Fruit fly (Drosophila melanogaster) whole organism, embryonic: ENCODE measurements around the gene TH1.

Source experiments
- Asciz ChIP-seq: fragments of 200-800 bp; sonication (Bioruptor generic); optimal IDR thresholded peaks from 2 replicates; lab custom pipeline; 2017; ENCODE audit warnings: missing biosample characterization, mild to moderate bottlenecking, missing genetic modification characterization, missing genetic modification reagents
- BtbVII ChIP-seq: fragments of 200-800 bp; sonication (Bioruptor generic); optimal IDR thresholded peaks from 3 replicates; lab custom pipeline; 2017; ENCODE audit warnings: missing biosample characterization, mild to moderate bottlenecking, missing genetic modification characterization
- CG11456 ChIP-seq: fragments of 200-800 bp; sonication (Bioruptor generic); IDR thresholded peaks from 3 replicates; pipeline ENCODE4 v1.3.6; 2022; ENCODE audit warnings: missing biosample characterization, missing genetic modification characterization
- CG13287 ChIP-seq: fragments of 200-800 bp; sonication (Bioruptor generic); IDR thresholded peaks from 2 replicates; pipeline ENCODE4 v1.3.6; 2022; ENCODE audit warnings: missing biosample characterization, missing genetic modification characterization; ENCODE audit not compliant: partially characterized antibody
- CG14441 ChIP-seq: fragments of 200-800 bp; sonication (Bioruptor generic); IDR thresholded peaks from 2 replicates; pipeline ENCODE4 v1.3.6; 2022; ENCODE audit warnings: missing biosample characterization, missing genetic modification characterization
- CG15011 ChIP-seq: fragments of 200-800 bp; sonication (Bioruptor generic); optimal IDR thresholded peaks from 3 replicates; lab custom pipeline; 2018; ENCODE audit warnings: missing biosample characterization, mild to moderate bottlenecking, missing genetic modification characterization
- CG17328 ChIP-seq: fragments of 200-800 bp; sonication (Bioruptor generic); IDR thresholded peaks from 2 replicates; pipeline ENCODE4 v1.3.6; 2022; ENCODE audit warnings: missing biosample characterization, missing genetic modification characterization
- CG18262 ChIP-seq: fragments of 200-800 bp; optimal IDR thresholded peaks from 3 replicates; lab custom pipeline; 2019; ENCODE audit warnings: missing biosample characterization, mild to moderate bottlenecking, missing genetic modification characterization, moderate library complexity
- CG2116 ChIP-seq: fragments of 200-800 bp; sonication (Bioruptor generic); optimal IDR thresholded peaks from 3 replicates; lab custom pipeline; 2018; ENCODE audit warnings: missing biosample characterization, mild to moderate bottlenecking, missing genetic modification characterization
- CG2120 ChIP-seq: fragments of 200-800 bp; sonication (Bioruptor generic); optimal IDR thresholded peaks from 3 replicates; lab custom pipeline; 2016; ENCODE audit warnings: missing biosample characterization, missing genetic modification characterization
- CG2199 ChIP-seq: fragments of 200-800 bp; sonication (Bioruptor generic); IDR thresholded peaks from 3 replicates; pipeline ENCODE4 v1.3.6; 2022; ENCODE audit warnings: missing biosample characterization, missing genetic modification characterization
- CG30020 ChIP-seq: fragments of 200-800 bp; optimal IDR thresholded peaks from 2 replicates; lab custom pipeline; 2019; ENCODE audit warnings: missing biosample characterization, mild to moderate bottlenecking, missing genetic modification characterization, moderate library complexity
- CG3065 ChIP-seq: fragments of 200-800 bp; sonication (Bioruptor generic); optimal IDR thresholded peaks from 2 replicates; lab custom pipeline; 2016; ENCODE audit warnings: missing biosample characterization, missing genetic modification characterization
- CG3163 ChIP-seq: fragments of 200-800 bp; sonication (Bioruptor generic); optimal IDR thresholded peaks from 3 replicates; lab custom pipeline; 2016; ENCODE audit warnings: missing biosample characterization, missing genetic modification characterization
- CG33213 ChIP-seq: fragments of 200-800 bp; sonication (Bioruptor generic); optimal IDR thresholded peaks from 3 replicates; lab custom pipeline; 2016; ENCODE audit warnings: missing biosample characterization, missing genetic modification characterization
- CG4328 ChIP-seq: fragments of 200-800 bp; sonication (Bioruptor generic); optimal IDR thresholded peaks from 3 replicates; lab custom pipeline; 2017; ENCODE audit warnings: missing biosample characterization, missing genetic modification reagents, missing genetic modification characterization
- CG6765 ChIP-seq: fragments of 200-800 bp; sonication (Bioruptor generic); optimal IDR thresholded peaks from 3 replicates; lab custom pipeline; 2017; ENCODE audit warnings: missing biosample characterization, mild to moderate bottlenecking, missing genetic modification characterization
- CG7556 ChIP-seq: fragments of 200-800 bp; sonication (Bioruptor generic); optimal IDR thresholded peaks from 2 replicates; lab custom pipeline; 2017; ENCODE audit warnings: missing biosample characterization, mild to moderate bottlenecking, missing genetic modification characterization
- CG9727 ChIP-seq: fragments of 200-800 bp; sonication (Bioruptor generic); optimal IDR thresholded peaks from 3 replicates; lab custom pipeline; 2017; ENCODE audit warnings: missing biosample characterization, mild to moderate bottlenecking, missing genetic modification characterization
- D ChIP-seq, 2 experiments: fragments of 200-800 bp in 1 of 2; fragments of >200 bp in 1 of 2; sonication (Bioruptor generic) in 1 of 2; optimal IDR thresholded peaks; 2 replicates in 1 of 2; 3 replicates in 1 of 2; lab custom pipeline; 2017; ENCODE audit warnings: mild to moderate bottlenecking in 1 of 2, missing biosample characterization in 1 of 2, missing genetic modification characterization in 1 of 2, missing genetic modification reagents in 1 of 2
- Dip2 ChIP-seq: fragments of 200-800 bp; sonication (Bioruptor generic); IDR thresholded peaks from 2 replicates; pipeline ENCODE4 v1.3.6; 2022; ENCODE audit warnings: missing biosample characterization, missing genetic modification characterization
- E2f1 ChIP-seq: fragments of 200-800 bp; sonication (Bioruptor generic); IDR thresholded peaks from 2 replicates; pipeline ENCODE4 v1.3.6; 2022; ENCODE audit warnings: missing biosample characterization, missing genetic modification characterization
- HmgD ChIP-seq: fragments of 200-800 bp; sonication (Bioruptor generic); optimal IDR thresholded peaks from 3 replicates; lab custom pipeline; 2016; ENCODE audit warnings: missing biosample characterization, missing genetic modification characterization
- Hmx ChIP-seq: fragments of 200-800 bp; sonication (Bioruptor generic); optimal IDR thresholded peaks from 2 replicates; lab custom pipeline; 2016; ENCODE audit warnings: missing biosample characterization, missing genetic modification characterization
- Mad ChIP-seq: fragments of 200-800 bp; sonication (Bioruptor generic); optimal IDR thresholded peaks from 2 replicates; lab custom pipeline; 2016; ENCODE audit warnings: missing biosample characterization, missing genetic modification characterization
- Med ChIP-seq: fragments of 200-800 bp; sonication (Bioruptor generic); peaks from one replicate; lab custom pipeline; 2016; ENCODE audit warnings: missing biosample characterization, missing genetic modification characterization, mild to moderate bottlenecking, inconsistent platforms, moderate library complexity
- Nf-YB ChIP-seq: fragments of 200-800 bp; sonication (Bioruptor generic); optimal IDR thresholded peaks from 3 replicates; lab custom pipeline; 2019; ENCODE audit warnings: missing biosample characterization, mild to moderate bottlenecking, missing genetic modification characterization, moderate library complexity
- Optix ChIP-seq: fragments of 200-800 bp; sonication (Bioruptor generic); IDR thresholded peaks from 3 replicates; pipeline ENCODE4 v1.3.6; 2022; ENCODE audit warnings: missing biosample characterization, missing genetic modification characterization
- Rx ChIP-seq: fragments of 200-800 bp; sonication (Bioruptor generic); IDR thresholded peaks from 2 replicates; pipeline ENCODE4 v1.3.6; 2022; ENCODE audit warnings: missing biosample characterization, missing genetic modification characterization
- Sry-β ChIP-seq: fragments of 200-800 bp; sonication (Bioruptor generic); optimal IDR thresholded peaks from 2 replicates; lab custom pipeline; 2018; ENCODE audit warnings: missing biosample characterization, mild to moderate bottlenecking, missing genetic modification characterization, moderate library complexity
- TFAM ChIP-seq: fragments of 200-800 bp; sonication (Bioruptor generic); optimal IDR thresholded peaks from 2 replicates; lab custom pipeline; 2017; ENCODE audit warnings: missing biosample characterization, missing genetic modification characterization, inconsistent platforms
- ap ChIP-seq: fragments of 200-800 bp; sonication (Bioruptor generic); IDR thresholded peaks from 2 replicates; pipeline ENCODE4 v1.3.6; 2022; ENCODE audit warnings: missing biosample characterization, missing genetic modification characterization
- ato ChIP-seq: fragments of 200-800 bp; sonication (Bioruptor generic); IDR thresholded peaks from 2 replicates; pipeline ENCODE4 v1.3.6; 2022; ENCODE audit warnings: missing biosample characterization, missing genetic modification characterization; ENCODE audit not compliant: partially characterized antibody
- cas ChIP-seq: fragments of 200-800 bp; sonication (Bioruptor generic); IDR thresholded peaks from 2 replicates; pipeline ENCODE4 v1.3.6; 2022; ENCODE audit warnings: missing biosample characterization, missing genetic modification characterization
- chinmo ChIP-seq: fragments of 200-800 bp; sonication (Bioruptor generic); IDR thresholded peaks from 4 replicates; pipeline ENCODE4 v1.3.6; 2022; ENCODE audit warnings: missing biosample characterization, missing genetic modification characterization; ENCODE audit not compliant: partially characterized antibody
- dmrt99B ChIP-seq: fragments of 200-800 bp; sonication (Bioruptor generic); optimal IDR thresholded peaks from 2 replicates; lab custom pipeline; 2018; ENCODE audit warnings: missing biosample characterization, mild to moderate bottlenecking, missing genetic modification characterization, moderate library complexity
- ems ChIP-seq: fragments of 200-800 bp; sonication (Bioruptor generic); optimal IDR thresholded peaks from 3 replicates; lab custom pipeline; 2016; ENCODE audit warnings: missing biosample characterization, missing genetic modification characterization
- fd96Cb ChIP-seq: fragments of 200-800 bp; sonication (Bioruptor generic); optimal IDR thresholded peaks from 2 replicates; lab custom pipeline; 2018; ENCODE audit warnings: missing biosample characterization, mild to moderate bottlenecking, missing genetic modification characterization, moderate library complexity
- grau ChIP-seq: fragments of 200-800 bp; optimal IDR thresholded peaks from 3 replicates; lab custom pipeline; 2019; ENCODE audit warnings: missing biosample characterization, mild to moderate bottlenecking, missing genetic modification characterization, moderate library complexity
- her ChIP-seq: fragments of 200-800 bp; sonication (Bioruptor generic); optimal IDR thresholded peaks from 2 replicates; lab custom pipeline; 2016; ENCODE audit warnings: missing biosample characterization, missing genetic modification characterization
- inv ChIP-seq: fragments of 200-800 bp; sonication (Bioruptor generic); IDR thresholded peaks from 2 replicates; pipeline ENCODE4 v1.3.6; 2022; ENCODE audit warnings: missing biosample characterization, missing genetic modification characterization; ENCODE audit not compliant: partially characterized antibody
- klu ChIP-seq: fragments of 200-800 bp; sonication (Bioruptor generic); IDR thresholded peaks from 2 replicates; pipeline ENCODE4 v1.3.6; 2022; ENCODE audit warnings: missing biosample characterization, missing genetic modification characterization
- knrl ChIP-seq: fragments of 200-800 bp; sonication (Bioruptor generic); IDR thresholded peaks from 3 replicates; pipeline ENCODE4 v1.3.6; 2022; ENCODE audit warnings: missing biosample characterization, missing genetic modification characterization; ENCODE audit not compliant: partially characterized antibody
- nmo ChIP-seq: fragments of 200-800 bp; sonication (Bioruptor generic); optimal IDR thresholded peaks from 2 replicates; lab custom pipeline; 2018; ENCODE audit warnings: missing biosample characterization, mild to moderate bottlenecking, missing genetic modification characterization, moderate library complexity
- pan ChIP-seq, 4 experiments: fragments of >200 bp in 3 of 4; fragments of 200-800 bp in 1 of 4; sonication (Bioruptor generic) in 1 of 4; optimal IDR thresholded peaks in 3 of 4; IDR thresholded peaks in 1 of 4; 2 replicates each; pipeline versions ENCODE4 v1.3.6 to Lab custom; 2017 to 2022; ENCODE audit warnings: missing biosample characterization in 2 of 4, missing genetic modification characterization in 2 of 4, mixed read lengths in 1 of 4
- pfk ChIP-seq: fragments of 200-800 bp; sonication (Bioruptor generic); optimal IDR thresholded peaks from 2 replicates; lab custom pipeline; 2018; ENCODE audit warnings: missing biosample characterization, mild to moderate bottlenecking, missing genetic modification characterization, moderate library complexity
- pho ChIP-seq: fragments of 200-800 bp; sonication (Bioruptor generic); optimal IDR thresholded peaks from 2 replicates; lab custom pipeline; 2016; ENCODE audit warnings: missing biosample characterization, missing genetic modification characterization
- ranshi ChIP-seq: fragments of 200-800 bp; sonication (Bioruptor generic); IDR thresholded peaks from 2 replicates; pipeline ENCODE4 v1.3.6; 2022; ENCODE audit warnings: missing biosample characterization, missing genetic modification characterization
- slp2 ChIP-seq: fragments of 200-800 bp; sonication (Bioruptor generic); optimal IDR thresholded peaks from 2 replicates; lab custom pipeline; 2016; ENCODE audit warnings: missing biosample characterization, missing genetic modification characterization
- tx ChIP-seq: fragments of 200-800 bp; sonication (Bioruptor generic); optimal IDR thresholded peaks from 2 replicates; lab custom pipeline; 2016; ENCODE audit warnings: missing biosample characterization, missing genetic modification characterization

Gene TH1

DNA sequence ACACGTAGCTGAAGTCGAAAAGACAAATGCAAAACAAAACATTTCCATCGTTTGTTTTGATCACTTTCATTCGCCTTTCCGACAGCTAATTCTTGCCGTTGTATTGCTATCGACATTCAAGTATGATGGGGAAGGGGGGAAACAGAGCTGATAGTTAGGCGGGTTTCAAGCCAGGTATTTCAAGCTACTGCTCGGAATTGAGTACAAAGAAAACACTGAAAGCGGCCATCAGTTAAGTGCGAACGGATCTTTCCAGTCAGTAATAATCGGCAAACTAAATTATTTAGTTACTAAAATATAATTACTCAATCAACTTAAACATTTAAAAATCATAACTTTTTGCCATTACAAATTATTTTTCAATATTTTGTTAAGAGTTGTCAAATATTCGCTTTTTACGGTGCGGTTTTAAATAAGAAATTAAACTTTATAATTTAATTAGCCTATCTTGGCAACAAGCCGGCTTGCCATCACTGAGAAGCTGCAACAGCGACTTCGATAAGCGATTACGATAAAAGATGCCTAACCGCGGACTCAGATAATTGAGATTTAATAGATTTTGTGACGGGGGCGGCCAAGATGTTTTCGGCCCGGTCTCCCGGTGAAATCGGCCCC is 36.7 kb upstream of the TH1 start (continued):
- TF ChIP-seq Sry-β (GFP tag; lab: Kevin White, UChicago): peak; percentile 93
- no peak for TF ChIP-seq chinmo (GFP tag; lab: Robert Waterston, UW)
- TF ChIP-seq TFAM (GFP tag; lab: Kevin White, UChicago): no peak
- no peak for TF ChIP-seq Dip2 (GFP tag; lab: Robert Waterston, UW)
- no peak for TF ChIP-seq fd96Cb (tag; lab: Kevin White, UChicago)
- no peak for TF ChIP-seq ap (GFP tag; lab: Robert Waterston, UW)
- TF ChIP-seq CG6765: no peak
- TF ChIP-seq grau: no peak
- TF ChIP-seq slp2 (GFP tag; lab: Kevin White, UChicago): no peak
- no peak for TF ChIP-seq cas
- no peak for TF ChIP-seq Mad (GFP tag; lab: Kevin White, UChicago)
- no peak for TF ChIP-seq CG3065 (GFP tag; lab: Kevin White, UChicago)
- TF ChIP-seq HmgD: no peak
- no peak for TF ChIP-seq CG4328
- TF ChIP-seq ranshi (GFP tag; lab: Robert Waterston, UW): no peak
- no peak for TF ChIP-seq knrl (GFP tag; lab: Robert Waterston, UW)
- no peak for TF ChIP-seq CG15011 (GFP tag; lab: Kevin White, UChicago)
- TF ChIP-seq Rx (GFP tag; lab: Robert Waterston, UW): no peak
- no peak for TF ChIP-seq CG11456 (GFP tag; lab: Robert Waterston, UW)
- TF ChIP-seq CG3163: no peak
- TF ChIP-seq Asciz (GFP tag; lab: Kevin White, UChicago): no peak
- TF ChIP-seq CG9727 (GFP tag; lab: Kevin White, UChicago): peak; percentile 38
- no peak for TF ChIP-seq klu (GFP tag; lab: Robert Waterston, UW)
- no peak for TF ChIP-seq CG17328
- no peak for TF ChIP-seq Nf-YB (GFP tag; lab: Kevin White, UChicago)
- TF ChIP-seq CG7556: no peak
- no peak for TF ChIP-seq CG13287 (GFP tag; lab: Robert Waterston, UW)
- no peak for TF ChIP-seq CG2199 (GFP tag; lab: Robert Waterston, UW)
- TF ChIP-seq Med: peak; percentile 35
- TF ChIP-seq inv (GFP tag; lab: Robert Waterston, UW): no peak
- TF ChIP-seq Hmx (GFP tag; lab: Kevin White, UChicago): no peak
- TF ChIP-seq CG33213 (GFP tag; lab: Kevin White, UChicago): no peak
- TF ChIP-seq CG18262 (tag; lab: Kevin White, UChicago): no peak
- no peak for TF ChIP-seq ems (GFP tag; lab: Kevin White, UChicago)
- TF ChIP-seq E2f1: no peak
- peak; percentile 8 for TF ChIP-seq CG2120 (GFP tag; lab: Kevin White, UChicago)
- TF ChIP-seq ato (GFP tag; lab: Robert Waterston, UW): no peak
- TF ChIP-seq CG14441 (GFP tag; lab: Robert Waterston, UW): no peak
- TF ChIP-seq dmrt99B (tag; lab: Kevin White, UChicago): no peak
- TF ChIP-seq pan (optimal IDR thresholded peaks at IDR 0.05; lab: Kevin White, UChicago): no peak
- no peak for TF ChIP-seq pan (GFP tag; optimal IDR thresholded peaks at IDR 0.05 in 1 of 2, IDR thresholded peaks at IDR 0.05 in 1 of 2)
- no peak for TF ChIP-seq D (optimal IDR thresholded peaks at IDR 0.05; lab: Kevin White, UChicago)
- no peak for TF ChIP-seq D (GFP tag; optimal IDR thresholded peaks at IDR 0.05; lab: Kevin White, UChicago)
- TF ChIP-seq CG2116 (GFP tag; lab: Kevin White, UChicago): peak; percentile 25
- no peak for TF ChIP-seq BtbVII (GFP tag; lab: Kevin White, UChicago)
- no peak for TF ChIP-seq her
- TF ChIP-seq Optix: no peak
- peak; percentile 18 for TF ChIP-seq nmo (GFP tag; lab: Kevin White, UChicago)
- TF ChIP-seq CG30020 (tag; lab: Kevin White, UChicago): no peak
- no peak for TF ChIP-seq pho (GFP tag; lab: Kevin White, UChicago)
- TF ChIP-seq tx (GFP tag; lab: Kevin White, UChicago): no peak
- TF ChIP-seq pfk (GFP tag; lab: Kevin White, UChicago): no peak
